Fruit fly (Drosophila melanogaster) whole organism, embryonic: ENCODE data around the gene CG1572.

Source experiments
- Asciz ChIP-seq: fragments of 200-800 bp; sonication (Bioruptor generic); optimal IDR thresholded peaks from 2 replicates; lab custom pipeline; 2017; ENCODE audit warnings: missing biosample characterization, mild to moderate bottlenecking, missing genetic modification characterization, missing genetic modification reagents
- Blimp-1 ChIP-seq: fragments of 200-800 bp; sonication (Bioruptor generic); optimal IDR thresholded peaks from 3 replicates; lab custom pipeline; 2018; ENCODE audit warnings: missing biosample characterization, missing genetic modification characterization, mild to moderate bottlenecking, moderate library complexity, missing genetic modification reagents
- CG13296 ChIP-seq: fragments of 200-800 bp; sonication (Bioruptor generic); optimal IDR thresholded peaks from 3 replicates; lab custom pipeline; 2018; ENCODE audit warnings: missing biosample characterization, mild to moderate bottlenecking, missing genetic modification characterization
- CG13894 ChIP-seq: fragments of 200-800 bp; sonication (Bioruptor generic); optimal IDR thresholded peaks from 3 replicates; lab custom pipeline; 2018; ENCODE audit warnings: missing biosample characterization, mild to moderate bottlenecking, missing genetic modification characterization, moderate library complexity
- CG14965 ChIP-seq: fragments of 200-800 bp; sonication (Bioruptor generic); optimal IDR thresholded peaks from 2 replicates; lab custom pipeline; 2016; ENCODE audit warnings: missing biosample characterization, missing genetic modification characterization, borderline replicate concordance
- CG18599 ChIP-seq: fragments of 200-800 bp; sonication (Bioruptor generic); optimal IDR thresholded peaks from 3 replicates; lab custom pipeline; 2017; ENCODE audit warnings: missing biosample characterization, missing genetic modification characterization, mild to moderate bottlenecking, moderate library complexity, missing genetic modification reagents
- CG2199 ChIP-seq: fragments of 200-800 bp; sonication (Bioruptor generic); IDR thresholded peaks from 3 replicates; pipeline ENCODE4 v1.3.6; 2022; ENCODE audit warnings: missing biosample characterization, missing genetic modification characterization
- CG2678 ChIP-seq: fragments of 200-800 bp; sonication (Bioruptor generic); optimal IDR thresholded peaks from 3 replicates; lab custom pipeline; 2019; ENCODE audit warnings: missing biosample characterization, mild to moderate bottlenecking, missing genetic modification characterization, moderate library complexity
- CG3995 ChIP-seq: fragments of 200-800 bp; sonication (Bioruptor generic); optimal IDR thresholded peaks from 3 replicates; lab custom pipeline; 2016; ENCODE audit warnings: missing biosample characterization, missing genetic modification characterization
- CG5245 ChIP-seq: fragments of 200-800 bp; sonication (Bioruptor generic); optimal IDR thresholded peaks from 3 replicates; lab custom pipeline; 2016; ENCODE audit warnings: missing biosample characterization, missing genetic modification characterization
- CG6791 ChIP-seq: fragments of 200-800 bp; sonication (Bioruptor generic); IDR thresholded peaks from 3 replicates; pipeline ENCODE4 v1.3.6; 2022; ENCODE audit warnings: missing biosample characterization, missing genetic modification characterization; ENCODE audit not compliant: partially characterized antibody
- CG8359 ChIP-seq: fragments of 200-800 bp; sonication (Bioruptor generic); optimal IDR thresholded peaks from 2 replicates; lab custom pipeline; 2017; ENCODE audit warnings: missing biosample characterization, mild to moderate bottlenecking, missing genetic modification characterization, borderline replicate concordance
- Deaf1 ChIP-seq: fragments of 200-800 bp; optimal IDR thresholded peaks from 3 replicates; lab custom pipeline; 2019; ENCODE audit warnings: missing biosample characterization, mild to moderate bottlenecking, missing genetic modification characterization, moderate library complexity
- Dfd ChIP-seq, 2 experiments: fragments of >200 bp; optimal IDR thresholded peaks; 2 replicates each; lab custom pipeline; 2017; ENCODE audit warnings: missing biosample characterization in 2 of 2, missing genetic modification characterization in 2 of 2
- Eip74EF ChIP-seq, 2 experiments: fragments of 200-800 bp in 1 of 2; fragments of >200 bp in 1 of 2; sonication (Bioruptor generic) in 1 of 2; optimal IDR thresholded peaks; 2 replicates each; lab custom pipeline; 2017 to 2019; ENCODE audit warnings: missing biosample characterization in 2 of 2, missing genetic modification characterization in 2 of 2, mild to moderate bottlenecking in 1 of 2, moderate library complexity in 1 of 2
- Ets65A ChIP-seq: fragments of 200-800 bp; sonication (Bioruptor generic); peaks from one replicate; lab custom pipeline; 2016; ENCODE audit warnings: missing biosample characterization, missing genetic modification characterization
- Ets97D ChIP-seq: fragments of 200-800 bp; sonication (Bioruptor generic); optimal IDR thresholded peaks from 3 replicates; lab custom pipeline; 2016; ENCODE audit warnings: missing biosample characterization, missing genetic modification characterization
- Fer1 ChIP-seq: fragments of 200-800 bp; sonication (Bioruptor generic); optimal IDR thresholded peaks from 2 replicates; lab custom pipeline; 2017; ENCODE audit warnings: missing biosample characterization, mild to moderate bottlenecking, missing genetic modification characterization
- Hmr ChIP-seq: fragments of 200-800 bp; sonication (Bioruptor generic); optimal IDR thresholded peaks from 3 replicates; lab custom pipeline; 2017; ENCODE audit warnings: mild to moderate bottlenecking, missing biosample characterization, missing genetic modification reagents, missing genetic modification characterization
- Hmx ChIP-seq: fragments of 200-800 bp; sonication (Bioruptor generic); optimal IDR thresholded peaks from 2 replicates; lab custom pipeline; 2016; ENCODE audit warnings: missing biosample characterization, missing genetic modification characterization
- Hsf ChIP-seq: fragments of 200-800 bp; sonication (Bioruptor generic); optimal IDR thresholded peaks from 3 replicates; lab custom pipeline; 2016; ENCODE audit warnings: missing biosample characterization, missing genetic modification characterization
- MBD-R2 ChIP-seq: fragments of 200-800 bp; sonication (Bioruptor generic); IDR thresholded peaks from 2 replicates; pipeline ENCODE4 v1.3.6; 2022; ENCODE audit warnings: missing biosample characterization, missing genetic modification characterization
- Med ChIP-seq: fragments of 200-800 bp; sonication (Bioruptor generic); peaks from one replicate; lab custom pipeline; 2016; ENCODE audit warnings: missing biosample characterization, missing genetic modification characterization, mild to moderate bottlenecking, inconsistent platforms, moderate library complexity
- Nf-YC ChIP-seq: fragments of 200-800 bp; optimal IDR thresholded peaks from 3 replicates; lab custom pipeline; 2019; ENCODE audit warnings: missing biosample characterization, mild to moderate bottlenecking, missing genetic modification characterization, moderate library complexity
- PHDP ChIP-seq: fragments of 200-800 bp; sonication (Bioruptor generic); optimal IDR thresholded peaks from 3 replicates; lab custom pipeline; 2018; ENCODE audit warnings: missing biosample characterization, mild to moderate bottlenecking, missing genetic modification characterization, moderate library complexity
- Poxn ChIP-seq: fragments of 200-800 bp; sonication (Bioruptor generic); IDR thresholded peaks from 2 replicates; pipeline ENCODE4 v1.3.6; 2022; ENCODE audit warnings: missing biosample characterization, missing genetic modification characterization
- Stat92E ChIP-seq, 3 experiments: fragments of >200 bp in 2 of 3; fragments of 200-800 bp in 1 of 3; sonication (Bioruptor generic) in 1 of 3; optimal IDR thresholded peaks; 2 replicates each; lab custom pipeline; 2017 to 2019; ENCODE audit warnings: missing biosample characterization in 3 of 3, missing genetic modification characterization in 3 of 3, mild to moderate bottlenecking in 1 of 3, moderate library complexity in 1 of 3
- Tbp ChIP-seq: fragments of >200 bp; optimal IDR thresholded peaks from 2 replicates; lab custom pipeline; 2018; ENCODE audit warnings: missing biosample characterization, missing genetic modification characterization
- ato ChIP-seq: fragments of 200-800 bp; sonication (Bioruptor generic); IDR thresholded peaks from 2 replicates; pipeline ENCODE4 v1.3.6; 2022; ENCODE audit warnings: missing biosample characterization, missing genetic modification characterization; ENCODE audit not compliant: partially characterized antibody
- cg ChIP-seq: fragments of 200-800 bp; sonication (Bioruptor generic); optimal IDR thresholded peaks from 3 replicates; lab custom pipeline; 2019; ENCODE audit warnings: missing biosample characterization, mild to moderate bottlenecking, missing genetic modification characterization, moderate library complexity
- chinmo ChIP-seq: fragments of 200-800 bp; sonication (Bioruptor generic); IDR thresholded peaks from 4 replicates; pipeline ENCODE4 v1.3.6; 2022; ENCODE audit warnings: missing biosample characterization, missing genetic modification characterization; ENCODE audit not compliant: partially characterized antibody
- fd64A ChIP-seq: fragments of 200-800 bp; sonication (Bioruptor generic); optimal IDR thresholded peaks from 3 replicates; lab custom pipeline; 2018; ENCODE audit warnings: missing biosample characterization, mild to moderate bottlenecking, missing genetic modification characterization
- hbn ChIP-seq: fragments of 200-800 bp; sonication (Bioruptor generic); IDR thresholded peaks from 2 replicates; pipeline ENCODE4 v1.3.6; 2022; ENCODE audit warnings: missing biosample characterization, missing genetic modification characterization; ENCODE audit not compliant: partially characterized antibody
- kah ChIP-seq: fragments of 200-800 bp; sonication (Bioruptor generic); optimal IDR thresholded peaks from 2 replicates; lab custom pipeline; 2018; ENCODE audit warnings: missing biosample characterization, mild to moderate bottlenecking, missing genetic modification characterization
- lab ChIP-seq: fragments of 200-800 bp; sonication (Bioruptor generic); optimal IDR thresholded peaks from 3 replicates; lab custom pipeline; 2017; ENCODE audit warnings: missing biosample characterization, missing genetic modification characterization, mild to moderate bottlenecking, moderate library complexity, missing genetic modification reagents
- mld ChIP-seq: fragments of 200-800 bp; sonication (Bioruptor generic); IDR thresholded peaks from 3 replicates; pipeline ENCODE4 v1.3.6; 2022; ENCODE audit warnings: missing biosample characterization, missing genetic modification characterization; ENCODE audit not compliant: partially characterized antibody
- onecut ChIP-seq: fragments of 200-800 bp; sonication (Bioruptor generic); IDR thresholded peaks from 2 replicates; pipeline ENCODE4 v1.3.6; 2022; ENCODE audit warnings: missing biosample characterization, missing genetic modification characterization
- ro ChIP-seq: fragments of 200-800 bp; sonication (Bioruptor generic); IDR thresholded peaks from 2 replicates; pipeline ENCODE4 v1.3.6; 2022; ENCODE audit warnings: missing biosample characterization, missing genetic modification characterization
- row ChIP-seq: fragments of 200-800 bp; sonication (Bioruptor generic); IDR thresholded peaks from 3 replicates; pipeline ENCODE4 v1.3.6; 2022; ENCODE audit warnings: missing biosample characterization, missing genetic modification characterization
- sd ChIP-seq: fragments of 200-800 bp; sonication (Bioruptor generic); optimal IDR thresholded peaks from 3 replicates; lab custom pipeline; 2018; ENCODE audit warnings: missing biosample characterization, mild to moderate bottlenecking, missing genetic modification characterization, moderate library complexity
- usp ChIP-seq: fragments of >200 bp; optimal IDR thresholded peaks from 2 replicates; lab custom pipeline; 2017; ENCODE audit warnings: missing biosample characterization, missing genetic modification characterization

Gene CG1572

dm6 chrX:11511299-11511698 lies 47.2 kb downstream of the CG1572 start:
- no peak for TF ChIP-seq Deaf1 (tag; lab: Kevin White, UChicago)
- no peak for TF ChIP-seq Asciz (GFP tag; lab: Kevin White, UChicago)
- TF ChIP-seq CG5245 (GFP tag; lab: Kevin White, UChicago), result no peak
- no peak for TF ChIP-seq Poxn
- peak; percentile 7 for TF ChIP-seq Blimp-1 (GFP tag; lab: Kevin White, UChicago)
- peak; percentile 96 for TF ChIP-seq CG8359 (GFP tag; lab: Kevin White, UChicago)
- TF ChIP-seq CG2199, result no peak
- TF ChIP-seq Ets65A, result no peak
- TF ChIP-seq onecut (GFP tag; lab: Robert Waterston, UW), result no peak
- TF ChIP-seq row (GFP tag; lab: Robert Waterston, UW), result no peak
- no peak for TF ChIP-seq CG14965 (GFP tag; lab: Kevin White, UChicago)
- TF ChIP-seq Eip74EF (GFP tag; optimal IDR thresholded peaks at IDR 0.05; lab: Kevin White, UChicago), result no peak
- TF ChIP-seq Hmx, result no peak
- no peak for TF ChIP-seq ro (GFP tag; lab: Robert Waterston, UW)
- TF ChIP-seq kah, result no peak

dm6 chrX:11510120-11510771 lies 48.2 kb downstream of the CG1572 start:
- TF ChIP-seq Ets97D (GFP tag; lab: Kevin White, UChicago) (no peak), CG13296 (GFP tag; lab: Kevin White, UChicago) (peak; percentile 3), cg (GFP tag; lab: Kevin White, UChicago) (peak; percentile 56), Asciz (GFP tag; lab: Kevin White, UChicago) (peak; percentile 2), CG6791 (GFP tag; lab: Robert Waterston, UW) (no peak), Hmr (GFP tag; lab: Kevin White, UChicago) (peak; percentile 20), hbn (no peak), PHDP (tag; lab: Kevin White, UChicago) (no peak), CG13894 (tag; lab: Kevin White, UChicago) (peak; percentile 81), Hsf (GFP tag; lab: Kevin White, UChicago) (no peak), fd64A (no peak), sd (tag; lab: Kevin White, UChicago) (peak; percentile 70), ato (GFP tag; lab: Robert Waterston, UW) (no peak), usp (GFP tag; lab: Kevin White, UChicago) (no peak), Stat92E (GFP tag; optimal IDR thresholded peaks at IDR 0.05; lab: Kevin White, UChicago) (no peak), Tbp (GFP tag; lab: Kevin White, UChicago) (no peak), Fer1 (GFP tag; lab: Kevin White, UChicago) (peak; percentile 11), Med (peak; percentile 16), Dfd (GFP tag; optimal IDR thresholded peaks at IDR 0.05; lab: Kevin White, UChicago) (no peak), CG3995 (GFP tag; lab: Kevin White, UChicago) (no peak), CG2678 (tag; lab: Kevin White, UChicago) (peak; percentile 16), mld (GFP tag; lab: Robert Waterston, UW) (no peak), CG18599 (GFP tag; lab: Kevin White, UChicago) (peak; percentile 6), Deaf1 (tag; lab: Kevin White, UChicago) (no peak), chinmo (GFP tag; lab: Robert Waterston, UW) (0 out of 4 replicates have a peak, but pooled peaks have one; percentile 55), MBD-R2 (GFP tag; lab: Robert Waterston, UW) (no peak), lab (GFP tag; lab: Kevin White, UChicago) (peak; percentile 18), Nf-YC (tag; lab: Kevin White, UChicago) (peak; percentile 12)
